Fruit fly (Drosophila melanogaster): ENCODE data around the gene Glut4EF.
A peak's percentile ranks its signal among the peaks of the same experiment; 100 is the strongest.

DNA sequence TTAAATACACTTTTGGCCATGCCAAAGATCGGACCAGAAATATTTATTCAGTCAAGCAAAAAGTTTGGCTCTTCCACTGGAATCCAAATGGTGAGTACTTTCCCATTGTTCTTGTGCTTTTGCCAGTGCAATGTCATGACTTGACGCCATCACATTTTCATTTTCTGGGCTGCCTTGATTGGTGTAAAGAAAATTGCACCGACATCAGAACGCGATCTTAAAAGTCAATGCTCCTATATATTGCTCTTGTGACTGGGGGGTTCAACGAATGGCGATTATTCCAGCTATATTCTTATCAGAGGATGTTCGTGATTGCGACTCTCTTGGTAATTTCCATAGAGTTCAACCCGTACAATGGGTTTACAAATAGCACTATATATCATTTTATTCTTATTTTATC is 166.0 kb downstream of the Glut4EF start:
- TF ChIP-seq ss (GFP tag; optimal IDR thresholded peaks at IDR 0.05) (no peak), vri (GFP tag; optimal IDR thresholded peaks at IDR 0.05) (peak; percentile 59), Sox102F (GFP tag; optimal IDR thresholded peaks at IDR 0.05) (no peak), Met (GFP tag; optimal IDR thresholded peaks at IDR 0.05) (no peak), CG6808 (GFP tag; optimal IDR thresholded peaks at IDR 0.05) (no peak), Hr4 (GFP tag; optimal IDR thresholded peaks at IDR 0.05) (no peak), CG16779 (tag; optimal IDR thresholded peaks at IDR 0.05) (no peak)

All from whole organism, prepupa.